Fruit fly (Drosophila melanogaster) S2 (cell line): ENCODE results near the gene Pglym87.

ENCODE experiments used
- CG8478 ChIP-seq: fragments of >200 bp; optimal IDR thresholded peaks from 2 replicates; lab custom pipeline; 2018
- CTCF ChIP-seq, 2 experiments: fragments of >200 bp; optimal IDR thresholded peaks; 2 replicates each; lab custom pipeline; 2018

- TF ChIP-seq CG8478 (lab: Kevin White, UChicago) (peak; percentile 63), CTCF (optimal IDR thresholded peaks at IDR 0.05; lab: Kevin White, UChicago) (peak; percentile 89 to 97)
Observed at dm6 chr3R:12279019-12279418, 46.5 kb upstream of the Pglym87 start.
